Worm (Caenorhabditis elegans) whole organism, L4/young adult: ENCODE data around the gene rpl-36.

Experiments
- W03F9.2 ChIP-seq: fragments of 150-350 bp; optimal IDR thresholded peaks from 2 replicates; lab custom pipeline; 2014; ENCODE audit warnings: missing biosample characterization, missing genetic modification characterization
- dao-5 ChIP-seq: sonication (generic microtip); optimal IDR thresholded peaks from 2 replicates; lab custom pipeline; 2016; ENCODE audit warnings: missing genotype, missing genetic modification characterization, moderate library complexity, missing compliant biosample characterization
- him-1 ChIP-seq: sonication (generic microtip); optimal IDR thresholded peaks from 2 replicates; lab custom pipeline; 2016; ENCODE audit warnings: missing genotype, missing genetic modification reagents, missing genetic modification characterization, missing compliant biosample characterization

Gene rpl-36

ce11 chrIII:7154526-7154925, 25.5 kb upstream of the rpl-36 start:
- TF ChIP-seq W03F9.2 (tag; lab: Kevin White, UChicago) (no peak), him-1 (tag; lab: Kevin White, UChicago) (no peak), dao-5 (tag; lab: Kevin White, UChicago) (no peak)

ce11 chrIII:7155631-7156030, 24.4 kb upstream of the rpl-36 start:
- TF ChIP-seq him-1 (tag; lab: Kevin White, UChicago) (peak; percentile 88), W03F9.2 (tag; lab: Kevin White, UChicago) (peak; percentile 51), dao-5 (tag; lab: Kevin White, UChicago) (no peak)

- TF ChIP-seq W03F9.2 (tag; lab: Kevin White, UChicago) (no peak), dao-5 (tag; lab: Kevin White, UChicago) (no peak), him-1 (tag; lab: Kevin White, UChicago) (no peak)
Measured at ce11 chrIII:7158709-7159108, 21.3 kb upstream of the rpl-36 start, which contains the start of gene nuo-4. Gene nuo-4 (minus strand): TSS chrIII:7158809.

- no peak for TF ChIP-seq him-1 (tag; lab: Kevin White, UChicago)
- no peak for TF ChIP-seq dao-5 (tag; lab: Kevin White, UChicago)
- TF ChIP-seq W03F9.2 (tag; lab: Kevin White, UChicago), result no peak
Measured at ce11 chrIII:7159246-7159645, 20.8 kb upstream of the rpl-36 start.

ce11 chrIII:7161055-7161454, 19.0 kb upstream of the rpl-36 start, which contains the start of gene rnp-7:
Gene rnp-7 (minus strand): TSS chrIII:7161155.
- no peak for TF ChIP-seq dao-5 (tag; lab: Kevin White, UChicago)
- no peak for TF ChIP-seq him-1 (tag; lab: Kevin White, UChicago)
- TF ChIP-seq W03F9.2 (tag; lab: Kevin White, UChicago), result no peak

ce11 chrIII:7162065-7162762, 17.8 kb upstream of the rpl-36 start, which contains the start of the genes syf-2 and K04G7.1:
Gene syf-2 (minus strand): TSS chrIII:7162115.
Gene K04G7.1 (plus strand): TSS chrIII:7162712.
- TF ChIP-seq W03F9.2 (tag; lab: Kevin White, UChicago) (peak; percentile 95), him-1 (tag; lab: Kevin White, UChicago) (peak; percentile 75), dao-5 (tag; lab: Kevin White, UChicago) (no peak)

- TF ChIP-seq him-1 (tag; lab: Kevin White, UChicago) (no peak), W03F9.2 (tag; lab: Kevin White, UChicago) (no peak), dao-5 (tag; lab: Kevin White, UChicago) (no peak)
Measured at ce11 chrIII:7165276-7165675, 14.8 kb upstream of the rpl-36 start.

- no peak for TF ChIP-seq W03F9.2 (tag; lab: Kevin White, UChicago)
- TF ChIP-seq him-1 (tag; lab: Kevin White, UChicago), result no peak
- no peak for TF ChIP-seq dao-5 (tag; lab: Kevin White, UChicago)
Measured at ce11 chrIII:7165816-7166229, 14.2 kb upstream of the rpl-36 start.

ce11 chrIII:7166664-7167567, 13.1 kb upstream of the rpl-36 start:
- TF ChIP-seq dao-5 (tag; lab: Kevin White, UChicago) (no peak), W03F9.2 (tag; lab: Kevin White, UChicago) (no peak), him-1 (tag; lab: Kevin White, UChicago) (peak; percentile 59)

ce11 chrIII:7167568-7167937, 12.5 kb upstream of the rpl-36 start, which contains the start of gene acs-4:
Gene acs-4 (plus strand): TSS chrIII:7167838.
- no peak for TF ChIP-seq him-1 (tag; lab: Kevin White, UChicago)

ce11 chrIII:7170090-7170489, 10.0 kb upstream of the rpl-36 start:
- TF ChIP-seq W03F9.2 (tag; lab: Kevin White, UChicago) (no peak), him-1 (tag; lab: Kevin White, UChicago) (no peak), dao-5 (tag; lab: Kevin White, UChicago) (no peak)

- TF ChIP-seq W03F9.2 (tag; lab: Kevin White, UChicago) (no peak), dao-5 (tag; lab: Kevin White, UChicago) (no peak), him-1 (tag; lab: Kevin White, UChicago) (no peak)
Measured at ce11 chrIII:7178497-7178896, 1.6 kb upstream of the rpl-36 start.

- TF ChIP-seq him-1 (tag; lab: Kevin White, UChicago), result no peak
- no peak for TF ChIP-seq dao-5 (tag; lab: Kevin White, UChicago)
- TF ChIP-seq W03F9.2 (tag; lab: Kevin White, UChicago), result no peak
Measured at ce11 chrIII:7180613-7181012, 562 bp downstream of the rpl-36 start, which contains the start of gene ndab-2. Gene ndab-2 (plus strand): TSS chrIII:7180752.
